Fruit fly (Drosophila melanogaster): ENCODE data around the gene LysE.

Gene LysE

dm6 chr3L:1203855-1204431 lies 8.7 kb upstream of the LysE start (continued):
- no peak for TF ChIP-seq D19B (GFP tag; optimal IDR thresholded peaks at IDR 0.05)
- TF ChIP-seq dan (GFP tag; IDR thresholded peaks at IDR 0.05) = no peak
- TF ChIP-seq crp (GFP tag; optimal IDR thresholded peaks at IDR 0.05) = peak in 1 of 2 experiments; percentile 36
- 0 out of 2 replicates have a peak, but pooled peaks have one; percentile 30 for TF ChIP-seq unc-4 (GFP tag; IDR thresholded peaks at IDR 0.05; ENCODE audit: partially characterized antibody)
- TF ChIP-seq CG8290 (GFP tag; optimal IDR thresholded peaks at IDR 0.05) = no peak
- TF ChIP-seq CG8290 (tag; optimal IDR thresholded peaks at IDR 0.05) = peak in 1 of 2 experiments; percentile 49
- TF ChIP-seq CG13775 (GFP tag; optimal IDR thresholded peaks at IDR 0.05) = no peak
- no peak for TF ChIP-seq yki (optimal IDR thresholded peaks at IDR 0.05)
- no peak for TF ChIP-seq scrt (GFP tag; optimal IDR thresholded peaks at IDR 0.05)
- no peak for TF ChIP-seq btn (GFP tag; optimal IDR thresholded peaks at IDR 0.05)
- 0 out of 2 replicates have a peak, but pooled peaks have one; percentile 11 for TF ChIP-seq CG6689 (GFP tag; IDR thresholded peaks at IDR 0.05)
- TF ChIP-seq CG16779 (GFP tag; IDR thresholded peaks at IDR 0.05) = no peak
- TF ChIP-seq Atf6 (GFP tag; IDR thresholded peaks at IDR 0.05) = peak; percentile 48; the same call in 1 of the 2 replicates
- no peak for TF ChIP-seq CG11398 (GFP tag; optimal IDR thresholded peaks at IDR 0.05)
- no peak for TF ChIP-seq wdn (GFP tag; IDR thresholded peaks at IDR 0.05)
- TF ChIP-seq Tbp (GFP tag; optimal IDR thresholded peaks at IDR 0.05) = no peak
- no peak for TF ChIP-seq Oaz (GFP tag; IDR thresholded peaks at IDR 0.05)
- TF ChIP-seq unpg (GFP tag; optimal IDR thresholded peaks at IDR 0.05) = no peak
- no peak for TF ChIP-seq rib (GFP tag; IDR thresholded peaks at IDR 0.05)
- no peak for TF ChIP-seq CG30020 (tag; optimal IDR thresholded peaks at IDR 0.05)
- no peak for TF ChIP-seq CG32767 (GFP tag; IDR thresholded peaks at IDR 0.05)
- no peak for TF ChIP-seq CoRest (tag; optimal IDR thresholded peaks at IDR 0.05)

- TF ChIP-seq sr (GFP tag; IDR thresholded peaks at IDR 0.05) (no peak; the same call in 2 of the 3 replicates), E2f1 (GFP tag; IDR thresholded peaks at IDR 0.05) (no peak), CG13123 (GFP tag; optimal IDR thresholded peaks at IDR 0.05) (no peak), CG15011 (GFP tag; optimal IDR thresholded peaks at IDR 0.05) (peak; percentile 66), abd-A (tag; optimal IDR thresholded peaks at IDR 0.05) (peak; percentile 89), CG18262 (tag; optimal IDR thresholded peaks at IDR 0.05) (peak; percentile 74), hbn (GFP tag; IDR thresholded peaks at IDR 0.05; ENCODE audit: partially characterized antibody) (no peak), Awh (GFP tag; IDR thresholded peaks at IDR 0.05) (0 out of 2 replicates have a peak, but pooled peaks have one; percentile 40), Ets65A (GFP tag) (peak; percentile 95), Sry-δ (GFP tag; optimal IDR thresholded peaks at IDR 0.05) (peak; percentile 24), kni (GFP tag; optimal IDR thresholded peaks at IDR 0.05) (peak; percentile 49), CG17328 (GFP tag; IDR thresholded peaks at IDR 0.05) (0 out of 2 replicates have a peak, but pooled peaks have one; percentile 24), Aef1 (GFP tag; IDR thresholded peaks at IDR 0.05) (peak; percentile 69), CG1792 (GFP tag; optimal IDR thresholded peaks at IDR 0.05) (peak; percentile 34), CG11085 (GFP tag; IDR thresholded peaks at IDR 0.05) (no peak), pfk (GFP tag; optimal IDR thresholded peaks at IDR 0.05) (no peak), Asciz (GFP tag; optimal IDR thresholded peaks at IDR 0.05) (peak; percentile 11), NfI (GFP tag; optimal IDR thresholded peaks at IDR 0.05) (peak; percentile 57), ase (GFP tag; IDR thresholded peaks at IDR 0.05) (0 out of 3 replicates have a peak, but pooled peaks have one; percentile 11), YL-1 (GFP tag; optimal IDR thresholded peaks at IDR 0.05) (no peak), Atf6 (GFP tag; IDR thresholded peaks at IDR 0.05) (peak; percentile 74), CG31441 (GFP tag; IDR thresholded peaks at IDR 0.05) (peak; percentile 61; the same call in 1 of the 2 replicates), her (GFP tag; optimal IDR thresholded peaks at IDR 0.05) (peak; percentile 65), NC2β (GFP tag; optimal IDR thresholded peaks at IDR 0.05) (peak; percentile 27), ci (GFP tag; IDR thresholded peaks at IDR 0.05) (no peak), tio (GFP tag; optimal IDR thresholded peaks at IDR 0.05) (peak; percentile 71), CG10959 (GFP tag; IDR thresholded peaks at IDR 0.05) (0 out of 2 replicates have a peak, but pooled peaks have one; percentile 28), sim (GFP tag; IDR thresholded peaks at IDR 0.05) (no peak), CG2120 (GFP tag; optimal IDR thresholded peaks at IDR 0.05) (peak; percentile 87)
These were observed 7.7 kb upstream of the LysE start, which contains the start of gene CG9119 for dm6 chr3L:1204674-1205547. TSS of gene CG9119 (minus strand) at chr3L:1204795.
